Worm (Caenorhabditis elegans): ENCODE results near the gene twf-2.

DNA sequence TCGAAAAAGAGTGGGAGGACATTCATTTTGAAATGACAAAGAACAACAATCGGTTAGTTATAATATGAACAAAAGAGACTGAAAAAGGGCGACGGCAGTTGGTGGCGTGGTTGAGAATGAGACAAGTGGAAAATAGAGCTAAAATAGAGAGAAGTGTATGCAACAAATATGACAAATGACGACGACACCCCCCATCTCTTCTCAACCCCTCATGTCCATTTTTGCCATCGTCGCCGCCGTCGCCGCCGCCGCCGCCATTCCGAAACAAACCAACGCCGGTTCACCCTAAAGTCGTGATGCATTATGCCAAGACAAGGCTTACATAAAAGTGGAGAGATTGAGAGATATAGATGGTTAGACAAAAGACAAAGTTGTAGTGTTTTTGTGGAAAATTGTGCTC lies 36.8 kb upstream of the twf-2 start:
- no peak for TF ChIP-seq nhr-27 (tag; optimal IDR thresholded peaks at IDR 0.05)
- TF ChIP-seq K12H6.12 (tag; optimal IDR thresholded peaks at IDR 0.05): no peak
- TF ChIP-seq nhr-90 (tag; optimal IDR thresholded peaks at IDR 0.05): no peak
- TF ChIP-seq efl-1 (GFP tag; optimal IDR thresholded peaks at IDR 0.05): no peak
- no peak for TF ChIP-seq pha-4 (tag; optimal IDR thresholded peaks at IDR 0.05)
- no peak for TF ChIP-seq ceh-79 (tag; optimal IDR thresholded peaks at IDR 0.05)
- no peak for TF ChIP-seq C17E4.6 (GFP tag; IDR thresholded peaks at IDR 0.05)
- no peak for TF ChIP-seq ekl-4 (GFP tag; IDR thresholded peaks at IDR 0.05)
- no peak for TF ChIP-seq cebp-1 (GFP tag; IDR thresholded peaks at IDR 0.05)
- no peak for TF ChIP-seq cebp-1 (tag; optimal IDR thresholded peaks at IDR 0.05)
- no peak for TF ChIP-seq unc-130 (GFP tag; optimal IDR thresholded peaks at IDR 0.05)
- no peak for TF ChIP-seq F23B12.7 (tag; optimal IDR thresholded peaks at IDR 0.05; ENCODE audit: insufficient read depth)
- TF ChIP-seq ZK185.1 (tag; optimal IDR thresholded peaks at IDR 0.05; ENCODE audit: poor library complexity, severe bottlenecking): no peak
